Worm (Caenorhabditis elegans) whole organism, L2 larva: ENCODE results near the gene cyp-34A10.

ENCODE experiments used
- R02D3.7 ChIP-seq: fragments of 150-350 bp; optimal IDR thresholded peaks from 2 replicates; lab custom pipeline; 2014; ENCODE audit warnings: missing biosample characterization, missing genetic modification characterization
- ZK546.5 ChIP-seq: sonication (generic microtip); optimal IDR thresholded peaks from 2 replicates; lab custom pipeline; 2017; ENCODE audit warnings: missing biosample characterization, missing genetic modification characterization
- ceh-82 ChIP-seq: fragments of 150-350 bp; optimal IDR thresholded peaks from 2 replicates; lab custom pipeline; 2014; ENCODE audit warnings: missing biosample characterization, missing genetic modification characterization
- egl-27 ChIP-seq: sonication (generic microtip); optimal IDR thresholded peaks from 3 replicates; lab custom pipeline; 2017; ENCODE audit warnings: missing biosample characterization, missing genetic modification reagents, missing genetic modification characterization
- lin-11 ChIP-seq: fragments of 150-350 bp; sonication (generic microtip); optimal IDR thresholded peaks from 2 replicates; lab custom pipeline; 2014; ENCODE audit warnings: missing biosample characterization, missing genetic modification characterization, inconsistent platforms, mixed read lengths
- lin-39 ChIP-seq: fragments of 150-350 bp; optimal IDR thresholded peaks from 2 replicates; lab custom pipeline; 2014; ENCODE audit warnings: missing biosample characterization, missing genetic modification reagents, missing genetic modification characterization
- nhr-10 ChIP-seq: sonication (generic microtip); optimal IDR thresholded peaks from 2 replicates; lab custom pipeline; 2017; ENCODE audit warnings: missing biosample characterization, missing genetic modification characterization
- nhr-11 ChIP-seq: fragments of 150-350 bp; optimal IDR thresholded peaks from 2 replicates; lab custom pipeline; 2014; ENCODE audit warnings: missing biosample characterization, missing genetic modification characterization
- nhr-12 ChIP-seq: fragments of 150-350 bp; optimal IDR thresholded peaks from 2 replicates; lab custom pipeline; 2014; ENCODE audit warnings: missing biosample characterization, missing genetic modification characterization
- nhr-237 ChIP-seq: fragments of 150-350 bp; optimal IDR thresholded peaks from 2 replicates; lab custom pipeline; 2014; ENCODE audit warnings: missing biosample characterization, missing genetic modification characterization
- nhr-25 ChIP-seq: fragments of 150-350 bp; sonication (generic microtip); optimal IDR thresholded peaks from 3 replicates; lab custom pipeline; 2014; ENCODE audit warnings: missing biosample characterization, missing genetic modification characterization
- snpc-4 ChIP-seq: fragments of 150-350 bp; optimal IDR thresholded peaks from 2 replicates; lab custom pipeline; 2014; ENCODE audit warnings: missing biosample characterization, missing genetic modification characterization
- unc-62 ChIP-seq: fragments of 150-350 bp; optimal IDR thresholded peaks from 2 replicates; lab custom pipeline; 2014; ENCODE audit warnings: missing biosample characterization, missing genetic modification reagents, missing genetic modification characterization
- ztf-11 ChIP-seq: sonication (generic microtip); optimal IDR thresholded peaks from 2 replicates; lab custom pipeline; 2017; ENCODE audit warnings: missing biosample characterization, missing genetic modification characterization

DNA sequence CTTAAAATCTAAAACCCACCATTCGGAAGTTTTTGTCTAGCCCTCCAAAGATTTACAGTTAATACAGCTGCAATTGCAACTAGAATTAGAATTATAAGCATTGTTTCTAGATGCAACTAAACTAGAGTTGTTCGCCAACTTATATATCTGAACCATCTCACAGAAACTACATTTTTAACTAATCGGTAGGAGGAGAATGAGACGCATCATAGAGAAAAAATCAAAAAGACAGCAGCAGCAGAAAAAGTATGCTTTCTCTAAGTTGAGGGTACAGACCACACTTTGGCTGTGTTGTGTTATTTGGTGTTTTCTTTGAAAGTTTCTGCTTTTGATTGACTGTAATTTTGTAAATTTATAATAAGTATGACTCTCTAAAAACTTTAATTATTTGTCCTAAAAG lies 9.1 kb downstream of the cyp-34A10 start, which contains the start of gene cyp-34A7:
- TF ChIP-seq nhr-237 (tag; lab: Kevin White, UChicago) (no peak), R02D3.7 (tag; lab: Kevin White, UChicago) (no peak), nhr-12 (tag; lab: Kevin White, UChicago) (no peak), nhr-10 (tag; lab: Kevin White, UChicago) (no peak), ceh-82 (tag; lab: Kevin White, UChicago) (no peak), egl-27 (tag; lab: Kevin White, UChicago) (no peak), unc-62 (GFP tag; lab: Kevin White, UChicago) (no peak), lin-11 (tag; lab: Kevin White, UChicago) (no peak), lin-39 (no peak), nhr-11 (no peak), ztf-11 (tag; lab: Kevin White, UChicago) (no peak), ZK546.5 (no peak), nhr-25 (tag; lab: Kevin White, UChicago) (no peak), snpc-4 (tag; lab: Kevin White, UChicago) (no peak)
